Fruit fly (Drosophila melanogaster) whole organism, embryonic: ENCODE results near the gene CG4025.

Experiments
- ATbp ChIP-seq: fragments of 200-800 bp; sonication (Bioruptor generic); optimal IDR thresholded peaks from 2 replicates; lab custom pipeline; 2017; ENCODE audit warnings: missing biosample characterization, mild to moderate bottlenecking, missing genetic modification characterization, missing genetic modification reagents
- Awh ChIP-seq: fragments of 200-800 bp; sonication (Bioruptor generic); IDR thresholded peaks from 2 replicates; pipeline ENCODE4, ENCODE4 v1.3.6; 2022; ENCODE audit warnings: missing biosample characterization, missing genetic modification characterization
- BEAF-32 ChIP-seq: fragments of 200-800 bp; sonication (Bioruptor generic); optimal IDR thresholded peaks from 3 replicates; lab custom pipeline; 2017; ENCODE audit warnings: missing biosample characterization, missing genetic modification characterization, mild to moderate bottlenecking, moderate library complexity, missing genetic modification reagents
- BtbVII ChIP-seq: fragments of 200-800 bp; sonication (Bioruptor generic); optimal IDR thresholded peaks from 3 replicates; lab custom pipeline; 2017; ENCODE audit warnings: missing biosample characterization, mild to moderate bottlenecking, missing genetic modification characterization
- C15 ChIP-seq: fragments of 200-800 bp; sonication (Bioruptor generic); IDR thresholded peaks from 3 replicates; pipeline ENCODE4 v1.3.6; 2022; ENCODE audit warnings: missing biosample characterization, missing genetic modification characterization
- CG10654 ChIP-seq: fragments of 200-800 bp; sonication (Bioruptor generic); optimal IDR thresholded peaks from 2 replicates; lab custom pipeline; 2016; ENCODE audit warnings: missing biosample characterization, missing genetic modification characterization
- CG11560 ChIP-seq: fragments of 200-800 bp; sonication (Bioruptor generic); IDR thresholded peaks from 3 replicates; pipeline ENCODE4 v1.3.6; 2022; ENCODE audit warnings: missing biosample characterization, missing genetic modification characterization
- CG12236 ChIP-seq: fragments of 200-800 bp; sonication (Bioruptor generic); optimal IDR thresholded peaks from 2 replicates; lab custom pipeline; 2016; ENCODE audit warnings: missing biosample characterization, missing genetic modification characterization
- CG12769 ChIP-seq: fragments of 200-800 bp; sonication (Bioruptor generic); optimal IDR thresholded peaks from 2 replicates; lab custom pipeline; 2019; ENCODE audit warnings: missing biosample characterization, mild to moderate bottlenecking, missing genetic modification characterization, moderate library complexity
- CG14014 ChIP-seq: fragments of 200-800 bp; sonication (Bioruptor generic); IDR thresholded peaks from 2 replicates; pipeline ENCODE4 v1.3.6; 2022; ENCODE audit warnings: missing biosample characterization, missing genetic modification characterization
- CG15073 ChIP-seq: fragments of 200-800 bp; sonication (Bioruptor generic); optimal IDR thresholded peaks from 2 replicates; lab custom pipeline; 2016; ENCODE audit warnings: missing biosample characterization, missing genetic modification characterization
- CG17802 ChIP-seq: fragments of 200-800 bp; sonication (Bioruptor generic); optimal IDR thresholded peaks from 2 replicates; lab custom pipeline; 2018; ENCODE audit warnings: missing biosample characterization, mild to moderate bottlenecking, missing genetic modification characterization, moderate library complexity
- CG18476 ChIP-seq: fragments of 200-800 bp; sonication (Bioruptor generic); optimal IDR thresholded peaks from 2 replicates; lab custom pipeline; 2016; ENCODE audit warnings: missing biosample characterization, mild to moderate bottlenecking, missing genetic modification characterization
- CG2202 ChIP-seq: fragments of 200-800 bp; sonication (Bioruptor generic); optimal IDR thresholded peaks from 2 replicates; lab custom pipeline; 2018; ENCODE audit warnings: missing biosample characterization, mild to moderate bottlenecking, missing genetic modification characterization
- CG30020 ChIP-seq: fragments of 200-800 bp; optimal IDR thresholded peaks from 2 replicates; lab custom pipeline; 2019; ENCODE audit warnings: missing biosample characterization, mild to moderate bottlenecking, missing genetic modification characterization, moderate library complexity
- CG6654 ChIP-seq: fragments of 200-800 bp; sonication (Bioruptor generic); optimal IDR thresholded peaks from 2 replicates; lab custom pipeline; 2017; ENCODE audit warnings: missing biosample characterization, mild to moderate bottlenecking, missing genetic modification characterization
- CG6791 ChIP-seq: fragments of 200-800 bp; sonication (Bioruptor generic); IDR thresholded peaks from 3 replicates; pipeline ENCODE4 v1.3.6; 2022; ENCODE audit warnings: missing biosample characterization, missing genetic modification characterization; ENCODE audit not compliant: partially characterized antibody
- CG8359 ChIP-seq: fragments of 200-800 bp; sonication (Bioruptor generic); optimal IDR thresholded peaks from 2 replicates; lab custom pipeline; 2017; ENCODE audit warnings: missing biosample characterization, mild to moderate bottlenecking, missing genetic modification characterization, borderline replicate concordance
- CG9797 ChIP-seq: fragments of 200-800 bp; sonication (Bioruptor generic); optimal IDR thresholded peaks from 3 replicates; lab custom pipeline; 2018; ENCODE audit warnings: missing biosample characterization, mild to moderate bottlenecking, missing genetic modification characterization
- CTCF ChIP-seq: fragments of 200-800 bp; sonication (Bioruptor generic); optimal IDR thresholded peaks from 2 replicates; lab custom pipeline; 2017; ENCODE audit warnings: missing biosample characterization, mild to moderate bottlenecking, missing genetic modification characterization, moderate library complexity
- Dbx ChIP-seq: fragments of 200-800 bp; sonication (Bioruptor generic); IDR thresholded peaks from 3 replicates; pipeline ENCODE4 v1.3.6; 2022; ENCODE audit warnings: missing biosample characterization, missing genetic modification characterization
- E2f1 ChIP-seq: fragments of 200-800 bp; sonication (Bioruptor generic); IDR thresholded peaks from 2 replicates; pipeline ENCODE4 v1.3.6; 2022; ENCODE audit warnings: missing biosample characterization, missing genetic modification characterization
- Hey ChIP-seq: fragments of 200-800 bp; sonication (Bioruptor generic); optimal IDR thresholded peaks from 3 replicates; lab custom pipeline; 2018; ENCODE audit warnings: missing biosample characterization, mild to moderate bottlenecking, missing genetic modification characterization
- Hmx ChIP-seq: fragments of 200-800 bp; sonication (Bioruptor generic); optimal IDR thresholded peaks from 2 replicates; lab custom pipeline; 2016; ENCODE audit warnings: missing biosample characterization, missing genetic modification characterization
- Hr39 ChIP-seq: fragments of >200 bp; optimal IDR thresholded peaks from 2 replicates; lab custom pipeline; 2017
- Lpt ChIP-seq: fragments of >200 bp; optimal IDR thresholded peaks from 2 replicates; lab custom pipeline; 2018; ENCODE audit warnings: missing biosample characterization, missing genetic modification characterization
- MTF-1 ChIP-seq: fragments of 200-800 bp; sonication (Bioruptor generic); optimal IDR thresholded peaks from 2 replicates; lab custom pipeline; 2018; ENCODE audit warnings: missing biosample characterization, mild to moderate bottlenecking, missing genetic modification characterization, borderline replicate concordance
- Nf-YC ChIP-seq: fragments of 200-800 bp; optimal IDR thresholded peaks from 3 replicates; lab custom pipeline; 2019; ENCODE audit warnings: missing biosample characterization, mild to moderate bottlenecking, missing genetic modification characterization, moderate library complexity
- Opbp ChIP-seq: fragments of 200-800 bp; sonication (Bioruptor generic); IDR thresholded peaks from 3 replicates; pipeline ENCODE4 v1.3.6; 2022; ENCODE audit warnings: missing biosample characterization, missing genetic modification characterization; ENCODE audit not compliant: partially characterized antibody
- Ptx1 ChIP-seq: fragments of 200-800 bp; sonication (Bioruptor generic); IDR thresholded peaks from 2 replicates; pipeline ENCODE4 v1.3.6; 2022; ENCODE audit warnings: missing biosample characterization, missing genetic modification characterization
- Rx ChIP-seq: fragments of 200-800 bp; sonication (Bioruptor generic); IDR thresholded peaks from 2 replicates; pipeline ENCODE4 v1.3.6; 2022; ENCODE audit warnings: missing biosample characterization, missing genetic modification characterization
- Tbp ChIP-seq: fragments of >200 bp; optimal IDR thresholded peaks from 2 replicates; lab custom pipeline; 2018; ENCODE audit warnings: missing biosample characterization, missing genetic modification characterization
- aop ChIP-seq: fragments of 200-800 bp; sonication (Bioruptor generic); IDR thresholded peaks from 2 replicates; pipeline ENCODE4 v1.3.6; 2022; ENCODE audit warnings: missing biosample characterization, missing genetic modification characterization
- az2 ChIP-seq: fragments of 200-800 bp; sonication (Bioruptor generic); optimal IDR thresholded peaks from 3 replicates; lab custom pipeline; 2016; ENCODE audit warnings: missing biosample characterization, missing genetic modification characterization
- bowl ChIP-seq: fragments of 200-800 bp; sonication (Bioruptor generic); IDR thresholded peaks from 2 replicates; pipeline ENCODE4 v1.3.6; 2022; ENCODE audit warnings: missing biosample characterization, missing genetic modification characterization
- chinmo ChIP-seq: fragments of 200-800 bp; sonication (Bioruptor generic); IDR thresholded peaks from 4 replicates; pipeline ENCODE4 v1.3.6; 2022; ENCODE audit warnings: missing biosample characterization, missing genetic modification characterization; ENCODE audit not compliant: partially characterized antibody
- danr ChIP-seq: fragments of 200-800 bp; sonication (Bioruptor generic); IDR thresholded peaks from 2 replicates; pipeline ENCODE4 v1.3.6; 2022; ENCODE audit warnings: missing biosample characterization, missing genetic modification characterization
- en ChIP-seq: fragments of 200-800 bp; sonication (Bioruptor generic); optimal IDR thresholded peaks from 2 replicates; lab custom pipeline; 2016; ENCODE audit warnings: missing biosample characterization, missing genetic modification characterization
- exex ChIP-seq: fragments of 200-800 bp; sonication (Bioruptor generic); optimal IDR thresholded peaks from 4 replicates; lab custom pipeline; 2018; ENCODE audit warnings: missing biosample characterization, mild to moderate bottlenecking, missing genetic modification characterization, moderate library complexity
- gfzf ChIP-seq: fragments of 200-800 bp; sonication (Bioruptor generic); optimal IDR thresholded peaks from 2 replicates; lab custom pipeline; 2016; ENCODE audit warnings: missing biosample characterization, mild to moderate bottlenecking, missing genetic modification characterization, moderate library complexity
- grau ChIP-seq: fragments of 200-800 bp; optimal IDR thresholded peaks from 3 replicates; lab custom pipeline; 2019; ENCODE audit warnings: missing biosample characterization, mild to moderate bottlenecking, missing genetic modification characterization, moderate library complexity
- grn ChIP-seq: fragments of 200-800 bp; sonication (Bioruptor generic); optimal IDR thresholded peaks from 3 replicates; lab custom pipeline; 2017; ENCODE audit warnings: missing biosample characterization, missing genetic modification characterization
- gsb ChIP-seq: fragments of 200-800 bp; sonication (Bioruptor generic); IDR thresholded peaks from 2 replicates; pipeline ENCODE4 v1.3.6; 2022; ENCODE audit warnings: missing biosample characterization, missing genetic modification characterization
- lmd ChIP-seq: fragments of 200-800 bp; sonication (Bioruptor generic); IDR thresholded peaks from 2 replicates; pipeline ENCODE4 v1.3.6; 2022; ENCODE audit warnings: missing biosample characterization, missing genetic modification characterization
- luna ChIP-seq: fragments of 200-800 bp; sonication (Bioruptor generic); optimal IDR thresholded peaks from 2 replicates; lab custom pipeline; 2016; ENCODE audit warnings: missing biosample characterization, missing genetic modification characterization
- mirr ChIP-seq: fragments of 200-800 bp; sonication (Bioruptor generic); optimal IDR thresholded peaks from 3 replicates; lab custom pipeline; 2018; ENCODE audit warnings: missing biosample characterization, mild to moderate bottlenecking, missing genetic modification characterization
- odd ChIP-seq: fragments of 200-800 bp; sonication (Bioruptor generic); optimal IDR thresholded peaks from 2 replicates; lab custom pipeline; 2017; ENCODE audit warnings: missing biosample characterization, mild to moderate bottlenecking, missing genetic modification characterization
- ranshi ChIP-seq: fragments of 200-800 bp; sonication (Bioruptor generic); IDR thresholded peaks from 2 replicates; pipeline ENCODE4 v1.3.6; 2022; ENCODE audit warnings: missing biosample characterization, missing genetic modification characterization
- salm ChIP-seq: fragments of 200-800 bp; sonication (Bioruptor generic); optimal IDR thresholded peaks from 2 replicates; lab custom pipeline; 2018; ENCODE audit warnings: missing biosample characterization, mild to moderate bottlenecking, missing genetic modification characterization
- vvl ChIP-seq: fragments of 200-800 bp; sonication (Bioruptor generic); IDR thresholded peaks from 2 replicates; pipeline ENCODE4 v1.3.6; 2022; ENCODE audit warnings: missing biosample characterization, missing genetic modification characterization
- yki ChIP-seq: fragments of >200 bp; optimal IDR thresholded peaks from 3 replicates; lab custom pipeline; 2018
- zen ChIP-seq: fragments of 200-800 bp; sonication (Bioruptor generic); optimal IDR thresholded peaks from 3 replicates; lab custom pipeline; 2018; ENCODE audit warnings: missing biosample characterization, mild to moderate bottlenecking, missing genetic modification characterization, moderate library complexity

CG4025 gene

dm6 chrX:2080367-2080927 lies 3.7 kb downstream of the CG4025 start, which contains the start of the genes CG16903 and Unc-76 (continued):
- peak; percentile 100 for TF ChIP-seq CG9797 (GFP tag; lab: Kevin White, UChicago)
- no peak for TF ChIP-seq danr (GFP tag; lab: Robert Waterston, UW)
- no peak for TF ChIP-seq ranshi (GFP tag; lab: Robert Waterston, UW)
- TF ChIP-seq CG6791 (GFP tag; lab: Robert Waterston, UW): 0 out of 3 replicates have a peak, but pooled peaks have one; percentile 49
- TF ChIP-seq Dbx (GFP tag; lab: Robert Waterston, UW): peak; percentile 52; the same call in 2 of the 3 replicates
- TF ChIP-seq CG12769 (tag; lab: Kevin White, UChicago): peak; percentile 78
- TF ChIP-seq yki (lab: Kevin White, UChicago): no peak
- TF ChIP-seq Hmx: no peak
- TF ChIP-seq ATbp (GFP tag; lab: Kevin White, UChicago): no peak
- no peak for TF ChIP-seq Awh (GFP tag; lab: Robert Waterston, UW)
- peak; percentile 15 for TF ChIP-seq CG30020
- no peak for TF ChIP-seq Tbp
- TF ChIP-seq BtbVII (GFP tag; lab: Kevin White, UChicago): peak; percentile 63
- TF ChIP-seq MTF-1: peak; percentile 59
- TF ChIP-seq luna: no peak
- peak; percentile 65 for TF ChIP-seq BEAF-32 (GFP tag; lab: Kevin White, UChicago)
- no peak for TF ChIP-seq CG2202 (tag; lab: Kevin White, UChicago)
- peak; percentile 100 for TF ChIP-seq gfzf
- no peak for TF ChIP-seq az2 (GFP tag; lab: Kevin White, UChicago)
- no peak for TF ChIP-seq CG15073
- TF ChIP-seq vvl (GFP tag; lab: Robert Waterston, UW): peak; percentile 60; the same call in 1 of the 2 replicates
- no peak for TF ChIP-seq CG10654
- TF ChIP-seq Lpt (GFP tag; lab: Kevin White, UChicago): no peak
- no peak for TF ChIP-seq Ptx1
- TF ChIP-seq Opbp: peak; percentile 45; the same call in 1 of the 3 replicates
- TF ChIP-seq C15 (GFP tag; lab: Robert Waterston, UW): no peak
- TF ChIP-seq en (GFP tag; lab: Kevin White, UChicago): no peak
- TF ChIP-seq chinmo (GFP tag; lab: Robert Waterston, UW): peak; percentile 70; the same call in 1 of the 4 replicates
- TF ChIP-seq CG12236: no peak
- peak; percentile 18; the same call in 1 of the 2 replicates for TF ChIP-seq CG14014 (GFP tag; lab: Robert Waterston, UW)
- TF ChIP-seq grau: peak; percentile 51
- TF ChIP-seq mirr (GFP tag; lab: Kevin White, UChicago): peak; percentile 64
- TF ChIP-seq CG17802 (tag; lab: Kevin White, UChicago): no peak
- no peak for TF ChIP-seq Hey (tag; lab: Kevin White, UChicago)
- TF ChIP-seq bowl (GFP tag; lab: Robert Waterston, UW): 0 out of 2 replicates have a peak, but pooled peaks have one; percentile 39
- no peak for TF ChIP-seq CG6654 (GFP tag; lab: Kevin White, UChicago)
- TF ChIP-seq Nf-YC: peak; percentile 60
- no peak for TF ChIP-seq Hr39 (lab: Kevin White, UChicago)
- no peak for TF ChIP-seq CG8359 (GFP tag; lab: Kevin White, UChicago)
- peak; percentile 52 for TF ChIP-seq salm (tag; lab: Kevin White, UChicago)
- no peak for TF ChIP-seq gsb (GFP tag; lab: Robert Waterston, UW)
- TF ChIP-seq lmd: no peak
- TF ChIP-seq aop (GFP tag; lab: Robert Waterston, UW): no peak
- TF ChIP-seq exex (tag; lab: Kevin White, UChicago): peak; percentile 21
- TF ChIP-seq zen (tag; lab: Kevin White, UChicago): peak; percentile 42
- peak; percentile 56 for TF ChIP-seq odd (GFP tag; lab: Kevin White, UChicago)
- no peak for TF ChIP-seq grn (GFP tag; lab: Kevin White, UChicago)
- no peak for TF ChIP-seq Rx (GFP tag; lab: Robert Waterston, UW)
- no peak for TF ChIP-seq CG18476 (GFP tag; lab: Kevin White, UChicago)
- no peak for TF ChIP-seq E2f1
- TF ChIP-seq CG11560 (tag; lab: Robert Waterston, UW): 0 out of 3 replicates have a peak, but pooled peaks have one; percentile 45
- peak; percentile 42 for TF ChIP-seq CTCF
